Worm (Caenorhabditis elegans) whole organism, young adult: ENCODE results near the gene cima-1.

Experiments
- B0019.2 ChIP-seq: fragments of 200-800 bp; sonication (Bioruptor generic); conservative IDR thresholded peaks from 2 replicates; pipeline ENCODE4 v1.3.6; 2022; ENCODE audit warnings: missing genetic modification reagents, missing genetic modification characterization, missing compliant biosample characterization
- B0035.1 ChIP-seq: sonication (generic microtip); optimal IDR thresholded peaks from 2 replicates; lab custom pipeline; 2016; ENCODE audit warnings: missing genetic modification characterization, mild to moderate bottlenecking, missing compliant biosample characterization, missing genotype, missing genetic modification reagents
- C06A6.2 ChIP-seq: fragments of 200-800 bp; sonication (Bioruptor generic); conservative IDR thresholded peaks from 2 replicates; pipeline ENCODE4 v1.3.6; 2022; ENCODE audit warnings: missing genetic modification characterization, missing compliant biosample characterization
- F22D6.2 ChIP-seq: sonication (generic microtip); optimal IDR thresholded peaks from 2 replicates; lab custom pipeline; 2016; ENCODE audit warnings: mild to moderate bottlenecking, missing genetic modification characterization, missing compliant biosample characterization
- F23B12.7 ChIP-seq: sonication (generic microtip); optimal IDR thresholded peaks from 2 replicates; lab custom pipeline; 2017; ENCODE audit warnings: missing genetic modification characterization, mild to moderate bottlenecking, missing compliant biosample characterization, antibody characterized with exemption, moderate library complexity; ENCODE audit not compliant: insufficient read depth
- F39B2.1 ChIP-seq: fragments of 200-800 bp; sonication (Bioruptor generic); IDR thresholded peaks from 2 replicates; pipeline ENCODE4 v1.3.6; 2022; ENCODE audit warnings: missing genetic modification reagents, missing genetic modification characterization, missing compliant biosample characterization
- F57A8.1 ChIP-seq: fragments of 200-800 bp; sonication (Bioruptor generic); optimal IDR thresholded peaks from 2 replicates; lab custom pipeline; 2018; ENCODE audit warnings: mild to moderate bottlenecking, missing genetic modification characterization, moderate library complexity, missing compliant biosample characterization
- F57C9.4 ChIP-seq: sonication (generic microtip); optimal IDR thresholded peaks from 2 replicates; lab custom pipeline; 2017; ENCODE audit warnings: mild to moderate bottlenecking, missing genetic modification characterization, missing compliant biosample characterization
- K11D2.4 ChIP-seq: fragments of 200-800 bp; sonication (Bioruptor generic); IDR thresholded peaks from 2 replicates; pipeline ENCODE4 v1.3.6; 2022; ENCODE audit warnings: missing genetic modification reagents, missing genetic modification characterization, missing compliant biosample characterization
- T26A5.8 ChIP-seq: sonication (generic microtip); optimal IDR thresholded peaks from 2 replicates; lab custom pipeline; 2016; ENCODE audit warnings: missing genetic modification characterization, missing compliant biosample characterization
- Y79H2A.3 ChIP-seq: fragments of 200-800 bp; sonication (Bioruptor generic); conservative IDR thresholded peaks from 2 replicates; pipeline ENCODE4 v1.3.6; 2022; ENCODE audit warnings: missing genetic modification reagents, missing genetic modification characterization, missing compliant biosample characterization
- aptf-2 ChIP-seq: fragments of 200-800 bp; sonication (Bioruptor generic); conservative IDR thresholded peaks from 2 replicates; pipeline ENCODE4 v1.3.6; 2022; ENCODE audit warnings: missing genetic modification reagents, missing genetic modification characterization, missing compliant biosample characterization
- atf-7 ChIP-seq: sonication (generic microtip); optimal IDR thresholded peaks from 2 replicates; lab custom pipeline; 2017; ENCODE audit warnings: mild to moderate bottlenecking, missing genetic modification characterization, missing compliant biosample characterization
- athp-1 ChIP-seq: sonication (generic microtip); optimal IDR thresholded peaks from 2 replicates; lab custom pipeline; 2017; ENCODE audit warnings: mild to moderate bottlenecking, missing genetic modification characterization, missing compliant biosample characterization
- attf-5 ChIP-seq: fragments of 200-800 bp; sonication (Bioruptor generic); optimal IDR thresholded peaks from 2 replicates; lab custom pipeline; 2018; ENCODE audit warnings: mild to moderate bottlenecking, missing genetic modification characterization, missing compliant biosample characterization
- attf-6 ChIP-seq: fragments of 200-800 bp; sonication (Bioruptor generic); IDR thresholded peaks from 2 replicates; pipeline ENCODE4 v1.3.6; 2022; ENCODE audit warnings: missing genetic modification reagents, missing genetic modification characterization, missing compliant biosample characterization
- ccch-3 ChIP-seq: fragments of 200-800 bp; sonication (Bioruptor generic); optimal IDR thresholded peaks from 2 replicates; lab custom pipeline; 2018; ENCODE audit warnings: mild to moderate bottlenecking, missing genetic modification characterization, missing compliant biosample characterization
- ceh-100 ChIP-seq: fragments of 200-800 bp; sonication (Bioruptor generic); IDR thresholded peaks from 2 replicates; pipeline ENCODE4 v1.3.6; 2022; ENCODE audit warnings: missing genetic modification reagents, missing genetic modification characterization, missing compliant biosample characterization
- ceh-58 ChIP-seq: fragments of 200-800 bp; sonication (Bioruptor generic); IDR thresholded peaks from 2 replicates; pipeline ENCODE4 v1.3.6; 2022; ENCODE audit warnings: missing genetic modification characterization, missing compliant biosample characterization
- ceh-79 ChIP-seq: sonication (generic microtip); optimal IDR thresholded peaks from 2 replicates; lab custom pipeline; 2017; ENCODE audit warnings: mild to moderate bottlenecking, missing genetic modification characterization, missing compliant biosample characterization
- dpl-1 ChIP-seq: fragments of 150-350 bp; optimal IDR thresholded peaks from 2 replicates; lab custom pipeline; 2014; ENCODE audit warnings: missing biosample characterization, missing genetic modification reagents, missing genetic modification characterization
- efl-1 ChIP-seq: fragments of 150-350 bp; optimal IDR thresholded peaks from 2 replicates; lab custom pipeline; 2014; ENCODE audit warnings: missing biosample characterization, missing genetic modification reagents, missing genetic modification characterization
- hlh-12 ChIP-seq: sonication (generic microtip); optimal IDR thresholded peaks from 2 replicates; lab custom pipeline; 2016; ENCODE audit warnings: missing genetic modification characterization, missing compliant biosample characterization
- hlh-26 ChIP-seq: fragments of 200-800 bp; sonication (Bioruptor generic); conservative IDR thresholded peaks from 2 replicates; pipeline ENCODE4 v1.3.6; 2022; ENCODE audit warnings: missing genetic modification reagents, missing genetic modification characterization, missing compliant biosample characterization
- hmg-1.2 ChIP-seq: fragments of 200-800 bp; sonication (Bioruptor generic); IDR thresholded peaks from 2 replicates; pipeline ENCODE4 v1.3.6; 2022; ENCODE audit warnings: missing genetic modification reagents, missing genetic modification characterization, missing compliant biosample characterization
- lin-35 ChIP-seq, 3 experiments: fragments of 150-350 bp in 2 of 3; sonication (generic microtip) in 1 of 3; optimal IDR thresholded peaks; 2 replicates each; lab custom pipeline; 2014 to 2018; ENCODE audit warnings: missing biosample characterization in 3 of 3, missing genetic modification characterization in 3 of 3, missing genetic modification reagents in 3 of 3
- lin-54 ChIP-seq: fragments of 200-800 bp; sonication (Bioruptor generic); optimal IDR thresholded peaks from 2 replicates; lab custom pipeline; 2018; ENCODE audit warnings: mild to moderate bottlenecking, missing genetic modification characterization, missing compliant biosample characterization
- lir-1 ChIP-seq: fragments of 200-800 bp; sonication (Bioruptor generic); conservative IDR thresholded peaks from 2 replicates; pipeline ENCODE4 v1.3.6; 2022; ENCODE audit warnings: missing genetic modification reagents, missing genetic modification characterization, missing compliant biosample characterization
- madf-10 ChIP-seq: sonication (generic microtip); optimal IDR thresholded peaks from 2 replicates; lab custom pipeline; 2016; ENCODE audit warnings: mild to moderate bottlenecking, missing genetic modification characterization, missing compliant biosample characterization
- madf-3 ChIP-seq: fragments of 200-800 bp; sonication (Bioruptor generic); IDR thresholded peaks from 2 replicates; pipeline ENCODE4 v1.3.6; 2022; ENCODE audit warnings: missing genetic modification reagents, missing genetic modification characterization, missing compliant biosample characterization
- madf-8 ChIP-seq: fragments of 200-800 bp; sonication (Bioruptor generic); conservative IDR thresholded peaks from 2 replicates; pipeline ENCODE4 v1.3.6; 2022; ENCODE audit warnings: missing genetic modification reagents, missing genetic modification characterization, missing compliant biosample characterization
- mel-28 ChIP-seq: sonication (generic microtip); optimal IDR thresholded peaks from 2 replicates; lab custom pipeline; 2016; ENCODE audit warnings: borderline replicate concordance, mild to moderate bottlenecking, missing genetic modification characterization, missing compliant biosample characterization
- nfya-1 ChIP-seq: sonication (generic microtip); optimal IDR thresholded peaks from 2 replicates; lab custom pipeline; 2017; ENCODE audit warnings: antibody characterized with exemption, missing compliant biosample characterization, missing genetic modification characterization, borderline replicate concordance; ENCODE audit not compliant: insufficient read depth
- nfyb-1 ChIP-seq: fragments of 200-800 bp; sonication (Bioruptor generic); IDR thresholded peaks from 2 replicates; pipeline ENCODE4 v1.3.6; 2022; ENCODE audit warnings: missing genetic modification reagents, missing genetic modification characterization, missing compliant biosample characterization
- nhr-27 ChIP-seq: fragments of 200-800 bp; sonication (Bioruptor generic); optimal IDR thresholded peaks from 2 replicates; lab custom pipeline; 2018; ENCODE audit warnings: mild to moderate bottlenecking, missing genetic modification characterization, moderate library complexity, missing compliant biosample characterization
- rcor-1 ChIP-seq: fragments of 200-800 bp; sonication (Bioruptor generic); IDR thresholded peaks from 2 replicates; pipeline ENCODE4 v1.3.6; 2022; ENCODE audit warnings: missing genetic modification reagents, missing genetic modification characterization, missing compliant biosample characterization
- rec-8 ChIP-seq, 2 experiments: sonication (generic microtip); optimal IDR thresholded peaks; 2 replicates each; lab custom pipeline; 2016; ENCODE audit warnings: mild to moderate bottlenecking in 2 of 2, missing genetic modification characterization in 2 of 2, missing genetic modification reagents in 2 of 2, missing genotype in 2 of 2, missing biosample characterization in 1 of 2, missing compliant biosample characterization in 1 of 2, moderate library complexity in 1 of 2
- repo-1 ChIP-seq: sonication (generic microtip); optimal IDR thresholded peaks from 2 replicates; lab custom pipeline; 2017; ENCODE audit warnings: mild to moderate bottlenecking, missing genetic modification characterization, missing compliant biosample characterization
- snpc-1.1 ChIP-seq: sonication (generic microtip); optimal IDR thresholded peaks from 2 replicates; lab custom pipeline; 2017; ENCODE audit warnings: missing genetic modification characterization, mild to moderate bottlenecking, missing compliant biosample characterization, antibody characterized with exemption, moderate library complexity, missing genotype, missing genetic modification reagents; ENCODE audit not compliant: insufficient read depth
- tlf-1 ChIP-seq: fragments of 200-800 bp; sonication (Bioruptor generic); optimal IDR thresholded peaks from 2 replicates; lab custom pipeline; 2018; ENCODE audit warnings: mild to moderate bottlenecking, missing genetic modification characterization, missing compliant biosample characterization
- unc-130 ChIP-seq: sonication (generic microtip); optimal IDR thresholded peaks from 2 replicates; lab custom pipeline; 2016; ENCODE audit warnings: missing genetic modification reagents, missing genetic modification characterization, missing compliant biosample characterization
- xnd-1 ChIP-seq: sonication (generic microtip); optimal IDR thresholded peaks from 2 replicates; lab custom pipeline; 2016; ENCODE audit warnings: missing genotype, missing genetic modification reagents, missing genetic modification characterization, missing compliant biosample characterization
- zfh-2 ChIP-seq: fragments of 200-800 bp; sonication (Bioruptor generic); conservative IDR thresholded peaks from 2 replicates; pipeline ENCODE4 v1.3.6; 2022; ENCODE audit warnings: missing genetic modification reagents, missing genetic modification characterization, missing compliant biosample characterization
- ztf-22 ChIP-seq: fragments of 200-800 bp; sonication (Bioruptor generic); optimal IDR thresholded peaks from 2 replicates; lab custom pipeline; 2018; ENCODE audit warnings: mild to moderate bottlenecking, missing genetic modification characterization, moderate library complexity, missing compliant biosample characterization

Gene cima-1

DNA sequence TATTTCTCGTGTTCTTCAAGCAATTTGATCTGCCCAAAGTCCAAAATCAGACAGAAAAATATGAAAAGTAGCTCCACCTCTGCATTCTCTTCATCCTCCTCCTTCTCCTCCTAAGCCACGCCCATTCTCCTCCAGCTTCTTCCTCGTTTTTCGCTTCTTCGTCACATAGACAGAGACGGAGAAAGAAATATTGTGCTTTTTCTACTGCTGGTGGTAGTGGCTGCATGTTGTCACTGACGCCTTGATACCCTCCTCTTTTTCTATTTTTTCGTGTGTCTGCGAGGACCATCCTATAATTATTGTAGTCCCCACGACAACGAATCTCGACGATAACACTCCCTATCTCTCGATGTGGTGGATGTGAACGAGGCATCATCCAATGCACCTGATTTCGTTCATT, 7.3 kb downstream of the cima-1 start, which contains the start of gene C08G9.1:
Gene C08G9.1, plus strand, starts transcription at position 175 of the 400 bp plus-strand sequence.
- TF ChIP-seq hlh-26 (no peak), unc-130 (GFP tag; lab: Kevin White, UChicago) (no peak), ccch-3 (GFP tag; lab: Kevin White, UChicago) (no peak), F57C9.4 (tag; lab: Kevin White, UChicago) (no peak), K11D2.4 (GFP tag; lab: Robert Waterston, UW) (no peak), B0035.1 (tag; lab: Kevin White, UChicago) (no peak), attf-5 (GFP tag; lab: Kevin White, UChicago) (no peak), Y79H2A.3 (no peak)

DNA sequence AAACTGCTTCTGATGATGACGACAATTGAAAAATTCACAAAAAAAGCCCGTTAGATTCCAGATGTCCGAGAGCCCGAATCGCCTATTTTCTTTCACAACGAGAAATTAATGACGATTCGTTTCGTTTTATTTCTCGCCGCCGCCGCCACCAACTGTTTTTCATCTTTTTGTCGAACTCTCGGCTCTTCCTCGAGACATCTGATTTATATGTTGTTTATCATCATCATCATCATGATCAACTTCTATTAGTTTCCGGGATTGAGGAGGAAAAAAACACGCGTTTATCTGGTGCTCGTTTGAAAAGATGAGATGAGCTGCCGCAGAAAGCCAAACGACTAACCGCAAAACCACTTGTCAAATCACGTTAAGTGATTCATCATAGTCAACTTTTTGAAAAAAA, 8.2 kb downstream of the cima-1 start:
- TF ChIP-seq dpl-1 (no peak), athp-1 (tag; lab: Kevin White, UChicago) (no peak), rcor-1 (no peak), mel-28 (tag; lab: Kevin White, UChicago) (no peak)

DNA sequence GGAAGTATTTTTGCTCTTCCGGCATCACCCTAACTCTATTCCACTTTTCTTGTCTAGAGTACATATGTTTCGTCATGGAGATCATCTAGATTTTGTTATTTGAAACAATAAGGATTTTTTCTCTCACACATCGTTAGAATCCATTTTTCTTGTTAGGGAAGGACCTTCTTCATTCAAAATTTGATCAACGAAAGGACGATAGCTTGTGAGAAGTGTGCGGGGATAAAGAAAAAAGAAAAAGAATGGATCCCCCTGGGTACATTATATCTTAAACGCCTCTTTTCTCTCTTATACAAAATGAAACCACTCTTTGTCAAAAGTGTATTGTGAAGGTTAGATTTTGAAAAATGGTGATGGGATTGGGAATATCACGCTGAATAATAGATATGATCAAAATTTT, 10.3 kb downstream of the cima-1 start:
- TF ChIP-seq ceh-79 (tag; lab: Kevin White, UChicago) (no peak), athp-1 (tag; lab: Kevin White, UChicago) (no peak), T26A5.8 (tag; lab: Kevin White, UChicago) (no peak), mel-28 (tag; lab: Kevin White, UChicago) (no peak), lin-54 (GFP tag; lab: Kevin White, UChicago) (no peak), hlh-12 (tag; lab: Kevin White, UChicago) (no peak), ztf-22 (GFP tag; lab: Kevin White, UChicago) (no peak), snpc-1.1 (tag; lab: Kevin White, UChicago) (no peak), atf-7 (tag; lab: Kevin White, UChicago) (no peak), zfh-2 (GFP tag; lab: Robert Waterston, UW) (no peak), xnd-1 (tag; lab: Kevin White, UChicago) (no peak), madf-3 (GFP tag; lab: Robert Waterston, UW) (no peak), rec-8 (tag; optimal IDR thresholded peaks at IDR 0.05; lab: Kevin White, UChicago) (no peak), F39B2.1 (GFP tag; lab: Robert Waterston, UW) (no peak), hmg-1.2 (GFP tag; lab: Robert Waterston, UW) (no peak), madf-8 (no peak), ceh-100 (GFP tag; lab: Robert Waterston, UW) (no peak), lir-1 (GFP tag; lab: Robert Waterston, UW) (no peak), lin-35 (GFP tag; optimal IDR thresholded peaks at IDR 0.05; lab: Kevin White, UChicago) (no peak)

DNA sequence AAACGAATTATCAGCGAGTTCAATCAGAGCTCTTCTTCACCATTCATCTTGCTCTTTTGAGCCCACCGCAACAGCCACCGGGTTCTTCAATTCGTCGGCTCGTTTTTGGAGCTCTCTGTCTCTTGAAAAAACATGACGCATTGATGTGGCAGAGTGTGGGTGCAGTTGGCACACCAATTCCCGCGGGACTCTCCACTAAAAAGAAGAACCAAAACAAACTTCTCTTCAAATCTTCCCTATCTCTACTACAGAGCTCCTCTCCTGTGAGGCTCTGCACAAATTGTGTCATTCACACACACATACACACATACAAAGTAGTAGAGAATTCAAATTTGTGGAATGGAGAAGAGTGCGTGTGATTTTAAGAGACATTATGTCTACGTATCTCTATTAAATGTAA, 11.7 kb downstream of the cima-1 start:
- TF ChIP-seq xnd-1 (tag; lab: Kevin White, UChicago) (no peak), aptf-2 (no peak), rcor-1 (no peak), tlf-1 (no peak), attf-6 (no peak), B0019.2 (GFP tag; lab: Robert Waterston, UW) (no peak), C06A6.2 (no peak), nfyb-1 (GFP tag; lab: Robert Waterston, UW) (no peak), F23B12.7 (tag; lab: Kevin White, UChicago) (no peak), nfya-1 (tag; lab: Kevin White, UChicago) (no peak), repo-1 (tag; lab: Kevin White, UChicago) (no peak), ceh-100 (GFP tag; lab: Robert Waterston, UW) (no peak), efl-1 (GFP tag; lab: Kevin White, UChicago) (no peak), nhr-27 (no peak), ceh-58 (GFP tag; lab: Robert Waterston, UW) (no peak), F22D6.2 (tag; lab: Kevin White, UChicago) (no peak), F57A8.1 (GFP tag; lab: Kevin White, UChicago) (no peak), madf-10 (tag; lab: Kevin White, UChicago) (no peak)
- TF ChIP-seq, all 124 proteins: peak for 0
